Worm (Caenorhabditis elegans): ENCODE results near the gene smg-8.

ce11 chrII:14494414-14494463, 53.0 kb downstream of the smg-8 start, which contains the start of gene cysl-2:
- no peak for TF ChIP-seq dao-5 (tag; optimal IDR thresholded peaks at IDR 0.05)
- no peak for TF ChIP-seq him-1 (tag; optimal IDR thresholded peaks at IDR 0.05)
